Fruit fly (Drosophila melanogaster): ENCODE data around the gene CG18745.

The CG18745 gene

dm6 chr3R:7809662-7810621, 24.0 kb upstream of the CG18745 start, which contains the start of the genes CG2993 and sgll (continued):
- TF ChIP-seq CG16815 (GFP tag; optimal IDR thresholded peaks at IDR 0.05) (peak; percentile 93), Bteb2 (GFP tag; optimal IDR thresholded peaks at IDR 0.05) (peak; percentile 69), C15 (GFP tag; IDR thresholded peaks at IDR 0.05) (no peak; the same call in 2 of the 3 replicates), Awh (GFP tag; IDR thresholded peaks at IDR 0.05) (peak; percentile 92), CG11456 (GFP tag; IDR thresholded peaks at IDR 0.05) (peak; percentile 100), ac (GFP tag; optimal IDR thresholded peaks at IDR 0.05) (peak; percentile 68), CG4404 (GFP tag; IDR thresholded peaks at IDR 0.05) (peak; percentile 81), CG12155 (GFP tag; optimal IDR thresholded peaks at IDR 0.05) (peak; percentile 88), CG12219 (GFP tag; optimal IDR thresholded peaks at IDR 0.05) (peak; percentile 75), p53 (GFP tag; optimal IDR thresholded peaks at IDR 0.05) (peak; percentile 92), CG2202 (tag; optimal IDR thresholded peaks at IDR 0.05) (peak; percentile 68), Opbp (GFP tag; IDR thresholded peaks at IDR 0.05; ENCODE audit: partially characterized antibody) (peak; percentile 80), CG15269 (tag; optimal IDR thresholded peaks at IDR 0.05) (peak; percentile 85), Hr78 (GFP tag; optimal IDR thresholded peaks at IDR 0.05) (no peak), CG31441 (GFP tag; IDR thresholded peaks at IDR 0.05) (peak; percentile 76), CG12236 (GFP tag; optimal IDR thresholded peaks at IDR 0.05) (peak; percentile 83), pan (optimal IDR thresholded peaks at IDR 0.05) (no peak), pan (GFP tag; optimal IDR thresholded peaks at IDR 0.05 in 1 of 2, IDR thresholded peaks at IDR 0.05 in 1 of 2) (peak in 1 of 2 experiments; percentile 91), Ssrp (tag; optimal IDR thresholded peaks at IDR 0.05) (peak; percentile 76), crc (GFP tag; optimal IDR thresholded peaks at IDR 0.05) (peak; percentile 69), kni (GFP tag; optimal IDR thresholded peaks at IDR 0.05) (peak; percentile 68), NfI (GFP tag; optimal IDR thresholded peaks at IDR 0.05) (peak; percentile 94), Camta (GFP tag; optimal IDR thresholded peaks at IDR 0.05) (peak; percentile 91), CG8944 (GFP tag; optimal IDR thresholded peaks at IDR 0.05) (peak; percentile 97), en (GFP tag; optimal IDR thresholded peaks at IDR 0.05) (peak; percentile 91), psq (GFP tag; optimal IDR thresholded peaks at IDR 0.05) (peak; percentile 83), pnt (GFP tag; optimal IDR thresholded peaks at IDR 0.05) (peak; percentile 96), CG15514 (GFP tag; optimal IDR thresholded peaks at IDR 0.05) (peak; percentile 76), CG9797 (GFP tag; optimal IDR thresholded peaks at IDR 0.05) (peak; percentile 73), ems (GFP tag; optimal IDR thresholded peaks at IDR 0.05) (peak; percentile 84), ftz-f1 (GFP tag; optimal IDR thresholded peaks at IDR 0.05) (peak; percentile 59), az2 (GFP tag; optimal IDR thresholded peaks at IDR 0.05) (peak; percentile 97), amos (GFP tag; IDR thresholded peaks at IDR 0.05; ENCODE audit: partially characterized antibody) (peak; percentile 54), Hsf (GFP tag; optimal IDR thresholded peaks at IDR 0.05) (peak; percentile 97), trem (tag; optimal IDR thresholded peaks at IDR 0.05) (peak; percentile 61), Hand (GFP tag; optimal IDR thresholded peaks at IDR 0.05) (no peak), fd96Cb (tag; optimal IDR thresholded peaks at IDR 0.05) (peak; percentile 85), CG15479 (GFP tag; optimal IDR thresholded peaks at IDR 0.05) (no peak), chm (GFP tag; IDR thresholded peaks at IDR 0.05) (peak; percentile 95), H2.0 (GFP tag; IDR thresholded peaks at IDR 0.05) (peak; percentile 92), Usf (GFP tag; optimal IDR thresholded peaks at IDR 0.05) (peak; percentile 82), Dad (GFP tag; optimal IDR thresholded peaks at IDR 0.05) (peak; percentile 77), unpg (GFP tag; optimal IDR thresholded peaks at IDR 0.05) (peak; percentile 86), CG30020 (tag; optimal IDR thresholded peaks at IDR 0.05) (peak; percentile 24), ERR (GFP tag; optimal IDR thresholded peaks at IDR 0.05) (peak; percentile 80), CG3838 (GFP tag; optimal IDR thresholded peaks at IDR 0.05) (peak; percentile 84), CG11696 (GFP tag; IDR thresholded peaks at IDR 0.05) (peak; percentile 82), CG9727 (GFP tag; optimal IDR thresholded peaks at IDR 0.05) (peak; percentile 83)
